Worm (Caenorhabditis elegans) whole organism, L4 larva: ENCODE results near the gene ttr-43.

Experiments used
- F10B5.3 ChIP-seq: sonication (generic microtip); optimal IDR thresholded peaks from 2 replicates; lab custom pipeline; 2016; ENCODE audit warnings: mild to moderate bottlenecking, missing genetic modification characterization, missing compliant biosample characterization
- F26F4.8 ChIP-seq: fragments of 200-800 bp; sonication (Bioruptor generic); conservative IDR thresholded peaks from 2 replicates; pipeline ENCODE4 v1.3.6; 2022; ENCODE audit warnings: missing genetic modification characterization, missing compliant biosample characterization
- F44E2.7 ChIP-seq: fragments of 200-800 bp; sonication (Bioruptor generic); IDR thresholded peaks from 2 replicates; pipeline ENCODE4 v2.1.2; 2022; ENCODE audit warnings: missing genetic modification characterization, missing compliant biosample characterization
- T20F7.1 ChIP-seq: fragments of 200-800 bp; sonication (Bioruptor generic); optimal IDR thresholded peaks from 2 replicates; lab custom pipeline; 2018; ENCODE audit warnings: mild to moderate bottlenecking, missing genetic modification characterization, missing compliant biosample characterization
- Y48G9A.11 ChIP-seq: fragments of 200-800 bp; sonication (Bioruptor generic); IDR thresholded peaks from 2 replicates; pipeline ENCODE4 v1.3.6; 2022; ENCODE audit warnings: missing genetic modification reagents, missing genetic modification characterization, missing compliant biosample characterization
- Y5F2A.4 ChIP-seq: fragments of 200-800 bp; sonication (Bioruptor generic); optimal IDR thresholded peaks from 2 replicates; lab custom pipeline; 2018; ENCODE audit warnings: mild to moderate bottlenecking, missing genetic modification characterization, missing compliant biosample characterization
- ZK337.2 ChIP-seq: fragments of 200-800 bp; sonication (Bioruptor generic); IDR thresholded peaks from 2 replicates; pipeline ENCODE4 v1.3.6; 2022; ENCODE audit warnings: missing genetic modification reagents, missing genetic modification characterization, missing compliant biosample characterization
- aha-1 ChIP-seq: fragments of 150-350 bp; peaks from one replicate; lab custom pipeline; 2014; ENCODE audit warnings: missing biosample characterization, missing genetic modification characterization
- aly-2 ChIP-seq: sonication (generic microtip); optimal IDR thresholded peaks from 2 replicates; lab custom pipeline; 2018; ENCODE audit warnings: missing biosample characterization, missing genetic modification characterization
- ceh-32 ChIP-seq: sonication (generic microtip); optimal IDR thresholded peaks from 2 replicates; lab custom pipeline; 2016; ENCODE audit warnings: mild to moderate bottlenecking, missing genetic modification characterization, missing compliant biosample characterization; ENCODE audit not compliant: poor library complexity
- ctbp-1 ChIP-seq: fragments of 200-800 bp; sonication (Bioruptor generic); IDR thresholded peaks from 2 replicates; pipeline ENCODE4 v1.3.6; 2022; ENCODE audit warnings: missing genetic modification reagents, missing genetic modification characterization, missing compliant biosample characterization
- daf-12 ChIP-seq: fragments of 150-350 bp; optimal IDR thresholded peaks from 2 replicates; lab custom pipeline; 2014; ENCODE audit warnings: missing biosample characterization, missing genetic modification reagents, missing genetic modification characterization
- daf-16 ChIP-seq, 3 experiments: sonication (generic microtip); optimal IDR thresholded peaks; 2 replicates each; lab custom pipeline; 2016 to 2017; ENCODE audit warnings: missing genetic modification characterization in 3 of 3, missing genetic modification reagents in 3 of 3, mild to moderate bottlenecking in 2 of 3, missing compliant biosample characterization in 2 of 3, missing biosample characterization in 1 of 3, moderate library complexity in 1 of 3
- daf-19 ChIP-seq: fragments of 200-800 bp; sonication (Bioruptor generic); conservative IDR thresholded peaks from 2 replicates; pipeline ENCODE4 v1.3.6; 2022; ENCODE audit warnings: missing genetic modification characterization, missing compliant biosample characterization
- dmd-6 ChIP-seq: fragments of 200-800 bp; sonication (Bioruptor generic); IDR thresholded peaks from 2 replicates; pipeline ENCODE4 v1.3.6; 2022; ENCODE audit warnings: missing genetic modification reagents, missing genetic modification characterization, missing compliant biosample characterization
- dve-1 ChIP-seq: sonication (generic microtip); optimal IDR thresholded peaks from 2 replicates; lab custom pipeline; 2017; ENCODE audit warnings: antibody characterized with exemption, mild to moderate bottlenecking, missing genetic modification characterization, missing compliant biosample characterization; ENCODE audit not compliant: insufficient read depth
- hlh-11 ChIP-seq: fragments of 200-800 bp; sonication (Bioruptor generic); optimal IDR thresholded peaks from 2 replicates; lab custom pipeline; 2018; ENCODE audit warnings: mild to moderate bottlenecking, missing genetic modification characterization, missing compliant biosample characterization
- hlh-30 ChIP-seq: sonication (generic microtip); optimal IDR thresholded peaks from 2 replicates; lab custom pipeline; 2017; ENCODE audit warnings: antibody characterized with exemption, mild to moderate bottlenecking, missing genetic modification characterization, missing compliant biosample characterization; ENCODE audit not compliant: insufficient read depth
- jun-1 ChIP-seq: fragments of 150-350 bp; optimal IDR thresholded peaks from 2 replicates; lab custom pipeline; 2014; ENCODE audit warnings: missing biosample characterization, missing genetic modification reagents, missing genetic modification characterization
- lim-7 ChIP-seq: fragments of 200-800 bp; sonication (Bioruptor generic); IDR thresholded peaks from 2 replicates; pipeline ENCODE4 v1.3.6; 2022; ENCODE audit warnings: missing genetic modification characterization, missing compliant biosample characterization
- lin-1 ChIP-seq: fragments of 200-800 bp; sonication (Bioruptor generic); IDR thresholded peaks from 2 replicates; pipeline ENCODE4 v1.3.6; 2022; ENCODE audit warnings: missing genetic modification reagents, missing genetic modification characterization, missing compliant biosample characterization
- lin-13 ChIP-seq: fragments of 150-350 bp; optimal IDR thresholded peaks from 2 replicates; lab custom pipeline; 2014; ENCODE audit warnings: missing biosample characterization, missing genetic modification reagents, missing genetic modification characterization
- mdl-1 ChIP-seq, 2 experiments: fragments of 150-350 bp in 1 of 2; sonication (generic microtip) in 1 of 2; optimal IDR thresholded peaks; 2 replicates each; lab custom pipeline; 2014 to 2017; ENCODE audit warnings: missing biosample characterization in 2 of 2, missing genetic modification characterization in 2 of 2
- mdt-29 ChIP-seq: fragments of 200-800 bp; sonication (Bioruptor generic); IDR thresholded peaks from 2 replicates; pipeline ENCODE4 v1.3.6; 2022; ENCODE audit warnings: missing genetic modification reagents, missing genetic modification characterization, missing compliant biosample characterization
- mes-2 ChIP-seq: sonication (generic microtip); optimal IDR thresholded peaks from 2 replicates; lab custom pipeline; 2016; ENCODE audit warnings: missing genotype, mild to moderate bottlenecking, missing genetic modification characterization, missing compliant biosample characterization; ENCODE audit not compliant: poor library complexity, severe bottlenecking
- mxl-3 ChIP-seq: fragments of 200-800 bp; sonication (Bioruptor generic); optimal IDR thresholded peaks from 2 replicates; lab custom pipeline; 2018; ENCODE audit warnings: mild to moderate bottlenecking, missing genetic modification characterization, missing compliant biosample characterization
- nhr-11 ChIP-seq: fragments of 150-350 bp; optimal IDR thresholded peaks from 2 replicates; lab custom pipeline; 2014; ENCODE audit warnings: missing biosample characterization, missing genetic modification characterization
- nhr-237 ChIP-seq: sonication (generic microtip); optimal IDR thresholded peaks from 2 replicates; lab custom pipeline; 2017; ENCODE audit warnings: missing biosample characterization, missing genetic modification characterization
- nhr-25 ChIP-seq: sonication (generic microtip); optimal IDR thresholded peaks from 2 replicates; lab custom pipeline; 2017; ENCODE audit warnings: missing genetic modification characterization, mild to moderate bottlenecking, missing compliant biosample characterization, antibody characterized with exemption, moderate library complexity, borderline replicate concordance; ENCODE audit not compliant: insufficient read depth
- nhr-77 ChIP-seq: fragments of 150-350 bp; optimal IDR thresholded peaks from 2 replicates; lab custom pipeline; 2014; ENCODE audit warnings: missing biosample characterization, missing genetic modification characterization
- pha-4 ChIP-seq, 2 experiments: fragments of 150-350 bp in 1 of 2; fragments of 200-800 bp in 1 of 2; sonication (Bioruptor generic) in 1 of 2; IDR thresholded peaks in 1 of 2; optimal IDR thresholded peaks in 1 of 2; 2 replicates each; pipeline versions ENCODE4 v1.3.6 to Lab custom; 2014 to 2022; ENCODE audit warnings: missing genetic modification characterization in 2 of 2, missing genetic modification reagents in 2 of 2, missing biosample characterization in 1 of 2, missing compliant biosample characterization in 1 of 2
- pqm-1 ChIP-seq: sonication (generic microtip); optimal IDR thresholded peaks from 2 replicates; lab custom pipeline; 2017; ENCODE audit warnings: missing biosample characterization, missing genetic modification characterization
- rbr-2 ChIP-seq: sonication (generic microtip); optimal IDR thresholded peaks from 2 replicates; lab custom pipeline; 2016; ENCODE audit warnings: missing genotype, missing genetic modification characterization, missing compliant biosample characterization
- sdz-12 ChIP-seq: fragments of 200-800 bp; sonication (Bioruptor generic); optimal IDR thresholded peaks from 2 replicates; lab custom pipeline; 2018; ENCODE audit warnings: mild to moderate bottlenecking, missing genetic modification characterization, missing compliant biosample characterization
- snpc-4 ChIP-seq: fragments of 150-350 bp; optimal IDR thresholded peaks from 2 replicates; lab custom pipeline; 2014; ENCODE audit warnings: missing biosample characterization, missing genetic modification characterization
- spr-1 ChIP-seq: sonication (generic microtip); optimal IDR thresholded peaks from 2 replicates; lab custom pipeline; 2016; ENCODE audit warnings: mild to moderate bottlenecking, missing genetic modification characterization, missing compliant biosample characterization
- unc-62 ChIP-seq, 3 experiments: fragments of 150-350 bp in 1 of 3; sonication (generic microtip); optimal IDR thresholded peaks in 2 of 3; peaks in 1 of 3; 1 replicate in 1 of 3; 2 replicates in 2 of 3; lab custom pipeline; 2014 to 2017; ENCODE audit warnings: missing biosample characterization in 3 of 3, missing genetic modification characterization in 3 of 3, missing genetic modification reagents in 3 of 3, missing genotype in 1 of 3
- zag-1 ChIP-seq: fragments of 150-350 bp; optimal IDR thresholded peaks from 2 replicates; lab custom pipeline; 2014; ENCODE audit warnings: missing biosample characterization, missing genetic modification characterization
- ztf-7 ChIP-seq: fragments of 150-350 bp; optimal IDR thresholded peaks from 2 replicates; lab custom pipeline; 2014; ENCODE audit warnings: missing biosample characterization, missing genetic modification characterization

The ttr-43 gene

DNA sequence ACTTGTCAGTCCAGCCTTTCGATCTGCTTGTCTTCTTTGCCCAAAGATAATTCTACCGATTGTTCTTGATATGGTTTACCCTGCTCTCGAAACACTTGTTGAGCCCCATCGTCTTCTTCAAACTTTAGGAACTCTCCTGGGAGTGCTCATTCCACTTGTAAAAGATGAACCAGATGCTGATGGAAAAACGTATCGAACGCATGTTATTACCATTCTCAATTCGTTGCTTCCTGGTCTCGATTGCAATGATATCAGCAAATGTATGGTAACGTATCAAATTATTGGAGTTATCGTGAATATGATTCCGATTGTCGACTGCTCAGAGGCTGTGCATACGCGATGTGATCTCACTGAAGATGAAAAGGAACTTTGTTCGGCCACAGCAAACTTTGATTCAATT is 11.3 kb upstream of the ttr-43 start:
- TF ChIP-seq Y5F2A.4 (GFP tag; lab: Kevin White, UChicago) (no peak), daf-12 (tag; lab: Kevin White, UChicago) (no peak), nhr-237 (no peak), F10B5.3 (tag; lab: Kevin White, UChicago) (no peak), ztf-7 (tag; lab: Kevin White, UChicago) (no peak), unc-62 (GFP tag; optimal IDR thresholded peaks at IDR 0.05 in 1 of 2; lab: Kevin White, UChicago) (peak in 1 of 2 experiments; percentile 84), unc-62 (tag; optimal IDR thresholded peaks at IDR 0.05; lab: Kevin White, UChicago) (no peak), lin-1 (GFP tag; lab: Robert Waterston, UW) (no peak), lim-7 (no peak), pqm-1 (tag; lab: Kevin White, UChicago) (no peak), nhr-77 (tag; lab: Kevin White, UChicago) (no peak), aha-1 (tag; lab: Kevin White, UChicago) (peak; percentile 53), Y48G9A.11 (no peak)
- TF ChIP-seq, all 104 proteins: peak for 2

DNA sequence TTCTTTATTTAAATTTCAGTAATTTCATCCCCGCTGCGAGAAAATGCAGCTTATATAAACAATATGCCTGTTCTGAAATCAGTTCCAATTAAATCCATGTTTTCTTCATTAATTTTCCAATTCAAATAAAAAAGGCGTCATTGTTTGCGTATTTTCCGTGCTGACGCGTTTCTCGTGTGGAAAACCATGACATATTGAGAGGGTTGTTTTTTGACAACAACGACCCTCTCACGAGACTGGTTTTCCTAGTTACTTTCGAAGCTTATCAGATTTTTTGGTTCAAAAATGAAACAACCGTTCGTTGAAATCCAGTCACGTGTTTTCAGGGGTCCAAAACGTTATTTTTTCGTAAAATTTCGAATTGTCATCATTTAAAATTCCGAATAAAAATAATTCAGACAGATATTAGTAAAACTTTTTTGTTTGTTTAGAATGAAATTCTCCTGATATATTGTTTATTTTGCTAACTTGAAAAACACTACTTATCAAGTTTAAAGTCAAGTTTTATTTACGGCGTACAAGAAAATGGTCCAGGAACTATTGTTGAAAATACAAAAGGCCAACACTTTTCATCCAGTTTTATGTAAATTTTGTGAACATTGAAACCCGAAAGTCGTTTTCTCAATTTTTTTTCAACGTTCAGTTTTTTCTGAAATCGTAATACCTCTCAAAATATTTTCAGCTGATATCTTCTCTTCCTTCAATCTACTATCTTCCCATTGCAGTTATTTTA is 9.2 kb upstream of the ttr-43 start, which contains the start of gene C14C10.5:
Gene C14C10.5 (plus strand): TSS at position 683 of the 733 bp plus-strand sequence.
- TF ChIP-seq mdt-29 (GFP tag; lab: Robert Waterston, UW) (no peak), hlh-30 (no peak), T20F7.1 (GFP tag; lab: Kevin White, UChicago) (peak; percentile 41), zag-1 (no peak), lin-13 (GFP tag; lab: Kevin White, UChicago) (no peak), nhr-11 (tag; lab: Kevin White, UChicago) (no peak), ZK337.2 (no peak), ctbp-1 (no peak), rbr-2 (tag; lab: Kevin White, UChicago) (no peak), F44E2.7 (GFP tag; lab: Robert Waterston, UW) (no peak), dve-1 (tag; lab: Kevin White, UChicago) (peak; percentile 48), hlh-11 (tag; lab: Kevin White, UChicago) (peak; percentile 38), sdz-12 (no peak), daf-16 (GFP tag; optimal IDR thresholded peaks at IDR 0.05; lab: Kevin White, UChicago) (no peak), daf-16 (tag; optimal IDR thresholded peaks at IDR 0.05; lab: Kevin White, UChicago) (peak; percentile 79), ztf-7 (tag; lab: Kevin White, UChicago) (no peak), jun-1 (tag; lab: Kevin White, UChicago) (no peak), mes-2 (peak; percentile 27), nhr-25 (tag; lab: Kevin White, UChicago) (no peak), aly-2 (tag; lab: Kevin White, UChicago) (no peak), mxl-3 (peak; percentile 15), snpc-4 (no peak), daf-19 (GFP tag; lab: Robert Waterston, UW) (0 out of 2 replicates have a peak, but pooled peaks have one; percentile 24), dmd-6 (GFP tag; lab: Robert Waterston, UW) (no peak; the same call in 1 of the 2 replicates), mdl-1 (tag; optimal IDR thresholded peaks at IDR 0.05; lab: Kevin White, UChicago) (peak in 1 of 2 experiments; percentile 33), spr-1 (tag; lab: Kevin White, UChicago) (no peak), F26F4.8 (GFP tag; lab: Robert Waterston, UW) (no peak), pha-4 (GFP tag; IDR thresholded peaks at IDR 0.05; lab: Robert Waterston, UW) (no peak), pha-4 (tag; optimal IDR thresholded peaks at IDR 0.05; lab: Kevin White, UChicago) (no peak), ceh-32 (tag; lab: Kevin White, UChicago) (no peak), nhr-77 (tag; lab: Kevin White, UChicago) (no peak), aha-1 (tag; lab: Kevin White, UChicago) (no peak)
